Worm (Caenorhabditis elegans): ENCODE measurements around the gene nhr-3.

Gene nhr-3

DNA sequence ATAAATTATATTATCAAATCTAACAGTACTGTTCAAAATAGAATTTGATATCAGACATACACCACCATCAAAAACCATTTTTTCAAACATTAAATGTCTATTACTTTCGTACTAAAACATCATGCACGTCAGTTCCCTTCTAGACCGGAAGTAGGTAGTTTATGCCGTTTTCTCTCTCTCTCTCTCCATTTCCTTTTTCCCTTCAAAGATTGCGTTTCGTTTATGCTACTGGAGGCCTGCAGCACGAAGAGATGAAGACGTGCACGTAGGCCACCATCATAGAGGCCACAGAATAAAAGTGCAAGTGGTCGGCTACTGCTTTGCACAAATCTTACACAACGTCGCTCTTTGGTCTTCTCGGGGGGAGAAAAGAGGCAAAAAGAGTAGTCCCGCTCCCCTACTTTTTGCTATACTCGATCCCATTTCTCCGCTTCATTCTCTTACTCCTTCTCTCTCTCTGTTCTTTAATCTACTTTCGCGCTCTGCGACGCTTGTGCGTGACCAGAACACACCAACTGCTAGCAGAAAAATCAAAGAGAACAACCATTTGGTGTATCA is 3.2 kb downstream of the nhr-3 start (continued):
- peak; percentile 87 for TF ChIP-seq nhr-85 (tag)
- peak; percentile 57 for TF ChIP-seq nhr-77 (tag; optimal IDR thresholded peaks at IDR 0.05)
- TF ChIP-seq elt-2 (tag; optimal IDR thresholded peaks at IDR 0.05) = no peak
- no peak for TF ChIP-seq F16B12.6 (tag; optimal IDR thresholded peaks at IDR 0.05)
- TF ChIP-seq ces-1 (GFP tag; optimal IDR thresholded peaks at IDR 0.05) = no peak
- no peak for TF ChIP-seq ets-5 (GFP tag; IDR thresholded peaks at IDR 0.05)
- peak; percentile 22 for TF ChIP-seq nhr-90 (tag; optimal IDR thresholded peaks at IDR 0.05; ENCODE audit: poor library complexity)
- TF ChIP-seq nhr-11 (tag; optimal IDR thresholded peaks at IDR 0.05) = no peak
- peak; percentile 51 for TF ChIP-seq unc-130 (tag; optimal IDR thresholded peaks at IDR 0.05)
- peak; percentile 97 for TF ChIP-seq lin-14 (GFP tag; optimal IDR thresholded peaks at IDR 0.05)
- TF ChIP-seq pax-3 (tag; optimal IDR thresholded peaks at IDR 0.05) = peak; percentile 4
- no peak for TF ChIP-seq jun-1 (tag; optimal IDR thresholded peaks at IDR 0.05)
- no peak for TF ChIP-seq vab-15 (tag; optimal IDR thresholded peaks at IDR 0.05)
- no peak for TF ChIP-seq tlp-1 (tag; optimal IDR thresholded peaks at IDR 0.05)
- TF ChIP-seq mep-1 (tag; optimal IDR thresholded peaks at IDR 0.05) = peak; percentile 44
- TF ChIP-seq nhr-47 (tag; optimal IDR thresholded peaks at IDR 0.05) = peak; percentile 76
- no peak for TF ChIP-seq dpl-1 (GFP tag; optimal IDR thresholded peaks at IDR 0.05)
- TF ChIP-seq ceh-88 (GFP tag; IDR thresholded peaks at IDR 0.05) = no peak
- peak in 1 of 2 experiments; percentile 8 for TF ChIP-seq egl-27 (tag; optimal IDR thresholded peaks at IDR 0.05)
- peak; percentile 32 for TF ChIP-seq isw-1 (GFP tag; IDR thresholded peaks at IDR 0.05)
- TF ChIP-seq C34B4.2 (tag; optimal IDR thresholded peaks at IDR 0.05) = no peak
- no peak for TF ChIP-seq unc-62 (GFP tag; optimal IDR thresholded peaks at IDR 0.05)
- TF ChIP-seq mef-2 (tag; optimal IDR thresholded peaks at IDR 0.05) = no peak
- TF ChIP-seq C04F5.9 (tag; optimal IDR thresholded peaks at IDR 0.05) = no peak
- TF ChIP-seq ceh-90 (tag; optimal IDR thresholded peaks at IDR 0.05) = no peak
- TF ChIP-seq ceh-82 (tag; optimal IDR thresholded peaks at IDR 0.05) = peak in 1 of 3 experiments; percentile 45
- TF ChIP-seq lin-35 (GFP tag; optimal IDR thresholded peaks at IDR 0.05) = peak in 1 of 2 experiments; percentile 4
- no peak for TF ChIP-seq pqm-1 (tag; optimal IDR thresholded peaks at IDR 0.05)
- TF ChIP-seq sox-4 (tag; optimal IDR thresholded peaks at IDR 0.05) = no peak
- no peak for TF ChIP-seq snpc-4 (tag; optimal IDR thresholded peaks at IDR 0.05)
- TF ChIP-seq fkh-10 (GFP tag; optimal IDR thresholded peaks at IDR 0.05) = peak; percentile 93
- TF ChIP-seq ama-1 (optimal IDR thresholded peaks at IDR 0.05) = no peak
- TF ChIP-seq lin-15B (tag; optimal IDR thresholded peaks at IDR 0.05) = no peak
- TF ChIP-seq sup-37 (GFP tag; optimal IDR thresholded peaks at IDR 0.05) = no peak
- TF ChIP-seq hpl-2 (GFP tag; optimal IDR thresholded peaks at IDR 0.05) = no peak
- no peak for TF ChIP-seq ceh-63 (GFP tag; optimal IDR thresholded peaks at IDR 0.05)
- peak; percentile 86 for TF ChIP-seq egl-13 (tag; optimal IDR thresholded peaks at IDR 0.05)
- 0 out of 2 replicates have a peak, but pooled peaks have one; percentile 27 for TF ChIP-seq grh-1 (GFP tag; IDR thresholded peaks at IDR 0.05)
- TF ChIP-seq sptf-1 (tag; optimal IDR thresholded peaks at IDR 0.05) = no peak
- TF ChIP-seq ztf-11 (tag; optimal IDR thresholded peaks at IDR 0.05) = no peak
- peak; percentile 15 for TF ChIP-seq lir-3 (tag; optimal IDR thresholded peaks at IDR 0.05; ENCODE audit: poor library complexity)
- peak; percentile 85 for TF ChIP-seq tbx-2 (tag; optimal IDR thresholded peaks at IDR 0.05)
- no peak for TF ChIP-seq aha-1 (tag; optimal IDR thresholded peaks at IDR 0.05)
- TF ChIP-seq nhr-28 (tag; optimal IDR thresholded peaks at IDR 0.05) = no peak
- peak; percentile 65 for TF ChIP-seq swsn-7 (tag; optimal IDR thresholded peaks at IDR 0.05)
- TF ChIP-seq snu-23 (GFP tag; optimal IDR thresholded peaks at IDR 0.05) = peak; percentile 68
- TF ChIP-seq fkh-8 (tag; optimal IDR thresholded peaks at IDR 0.05) = peak; percentile 83
- no peak for TF ChIP-seq lin-13 (GFP tag; optimal IDR thresholded peaks at IDR 0.05)
- no peak for TF ChIP-seq pag-3 (tag; optimal IDR thresholded peaks at IDR 0.05; ENCODE audit: borderline replicate concordance, insufficient read depth)
- TF ChIP-seq lin-39 (tag; optimal IDR thresholded peaks at IDR 0.05) = no peak
- TF ChIP-seq nhr-20 (tag; optimal IDR thresholded peaks at IDR 0.05) = peak; percentile 80
- TF ChIP-seq fos-1 (tag; optimal IDR thresholded peaks at IDR 0.05) = peak; percentile 45
- peak; percentile 75 for TF ChIP-seq nhr-19 (GFP tag; conservative IDR thresholded peaks at IDR 0.05)
